Fruit fly (Drosophila melanogaster) whole organism, wandering third instar larva: ENCODE measurements around the gene ppk23.

Experiments used
- CG32264 ChIP-seq: fragments of 200-800 bp; sonication (Bioruptor generic); optimal IDR thresholded peaks from 2 replicates; lab custom pipeline; 2016; ENCODE audit warnings: missing biosample characterization, missing genetic modification characterization
- CG9705 ChIP-seq: fragments of 200-800 bp; sonication (Bioruptor generic); optimal IDR thresholded peaks from 2 replicates; lab custom pipeline; 2018; ENCODE audit warnings: missing biosample characterization, mild to moderate bottlenecking, missing genetic modification characterization
- CrebA ChIP-seq: fragments of 200-800 bp; sonication (Bioruptor generic); optimal IDR thresholded peaks from 2 replicates; lab custom pipeline; 2016; ENCODE audit warnings: missing biosample characterization, mild to moderate bottlenecking, missing genetic modification characterization, borderline replicate concordance
- Dfd ChIP-seq: fragments of >200 bp; optimal IDR thresholded peaks from 2 replicates; lab custom pipeline; 2017; ENCODE audit warnings: missing biosample characterization, missing genetic modification characterization
- GATAd ChIP-seq: sonication (Bioruptor generic); optimal IDR thresholded peaks from 2 replicates; lab custom pipeline; 2016; ENCODE audit warnings: missing biosample characterization, missing genetic modification characterization
- HLH106 ChIP-seq: fragments of 200-800 bp; optimal IDR thresholded peaks from 3 replicates; lab custom pipeline; 2019; ENCODE audit warnings: missing biosample characterization, mild to moderate bottlenecking, missing genetic modification characterization, moderate library complexity
- Hnf4 ChIP-seq: fragments of 200-800 bp; sonication (Bioruptor generic); optimal IDR thresholded peaks from 2 replicates; lab custom pipeline; 2016; ENCODE audit warnings: missing biosample characterization, mild to moderate bottlenecking, missing genetic modification characterization
- Hr78 ChIP-seq: fragments of >200 bp; optimal IDR thresholded peaks from 2 replicates; lab custom pipeline; 2017; ENCODE audit warnings: missing biosample characterization, missing genetic modification characterization
- Hr83 ChIP-seq: fragments of 200-300 bp; sonication (Bioruptor generic); optimal IDR thresholded peaks from 2 replicates; lab custom pipeline; 2016; ENCODE audit warnings: missing biosample characterization, mild to moderate bottlenecking, missing genetic modification characterization, moderate library complexity; ENCODE audit not compliant: poor library complexity, severe bottlenecking
- Jra ChIP-seq: sonication (Bioruptor generic); optimal IDR thresholded peaks from 2 replicates; lab custom pipeline; 2016; ENCODE audit warnings: missing biosample characterization, missing genetic modification characterization
- Mio ChIP-seq: sonication (Bioruptor generic); optimal IDR thresholded peaks from 2 replicates; lab custom pipeline; 2016; ENCODE audit warnings: missing biosample characterization, missing genetic modification characterization
- Myc ChIP-seq: fragments of >200 bp; optimal IDR thresholded peaks from 2 replicates; lab custom pipeline; 2017
- N ChIP-seq: fragments of >200 bp; optimal IDR thresholded peaks from 2 replicates; lab custom pipeline; 2018; ENCODE audit warnings: missing biosample characterization, missing external identifiers, missing genetic modification characterization
- OdsH ChIP-seq: fragments of 200-800 bp; sonication (Bioruptor generic); optimal IDR thresholded peaks from 2 replicates; lab custom pipeline; 2016; ENCODE audit warnings: missing biosample characterization, mild to moderate bottlenecking, missing genetic modification characterization
- Rel ChIP-seq, 2 experiments: fragments of 200-800 bp; sonication (Bioruptor generic) in 1 of 2; optimal IDR thresholded peaks; 2 replicates in 1 of 2; 3 replicates in 1 of 2; lab custom pipeline; 2016 to 2019; ENCODE audit warnings: mild to moderate bottlenecking in 2 of 2, missing biosample characterization in 2 of 2, missing genetic modification characterization in 2 of 2, moderate library complexity in 1 of 2
- Sp1 ChIP-seq: fragments of 200-800 bp; sonication (Bioruptor generic); optimal IDR thresholded peaks from 3 replicates; lab custom pipeline; 2019; ENCODE audit warnings: missing biosample characterization, mild to moderate bottlenecking, missing genetic modification characterization, moderate library complexity
- Vsx2 ChIP-seq: fragments of 200-300, 225-300 bp; sonication (Bioruptor generic); optimal IDR thresholded peaks from 2 replicates; lab custom pipeline; 2018; ENCODE audit warnings: missing biosample characterization, missing genetic modification characterization; ENCODE audit not compliant: partially characterized antibody
- br ChIP-seq: fragments of 200-800 bp; sonication (Bioruptor generic); optimal IDR thresholded peaks from 2 replicates; lab custom pipeline; 2016; ENCODE audit warnings: missing biosample characterization, missing genetic modification characterization
- brk ChIP-seq: fragments of 200-800 bp; sonication (Bioruptor generic); optimal IDR thresholded peaks from 2 replicates; lab custom pipeline; 2016; ENCODE audit warnings: missing biosample characterization, mild to moderate bottlenecking, missing genetic modification characterization
- dmrt93B ChIP-seq: fragments of 200-800 bp; sonication (Bioruptor generic); optimal IDR thresholded peaks from 2 replicates; lab custom pipeline; 2018; ENCODE audit warnings: missing biosample characterization, mild to moderate bottlenecking, missing genetic modification characterization
- dsf ChIP-seq: sonication (Bioruptor generic); optimal IDR thresholded peaks from 2 replicates; lab custom pipeline; 2016; ENCODE audit warnings: missing biosample characterization, missing genetic modification characterization, borderline replicate concordance
- ey ChIP-seq: fragments of 200-800 bp; sonication (Bioruptor generic); optimal IDR thresholded peaks from 2 replicates; lab custom pipeline; 2016; ENCODE audit warnings: missing biosample characterization, missing genetic modification characterization
- foxo ChIP-seq, 2 experiments: fragments of 200-800 bp; sonication (Bioruptor generic); optimal IDR thresholded peaks; 2 replicates in 1 of 2; 3 replicates in 1 of 2; lab custom pipeline; 2016 to 2017; ENCODE audit warnings: missing biosample characterization in 2 of 2, missing genetic modification characterization in 2 of 2
- fru ChIP-seq: fragments of 200-800 bp; sonication (Bioruptor generic); optimal IDR thresholded peaks from 3 replicates; lab custom pipeline; 2016; ENCODE audit warnings: missing biosample characterization, mild to moderate bottlenecking, missing genetic modification characterization
- h ChIP-seq: fragments of 200-800 bp; sonication (Bioruptor generic); optimal IDR thresholded peaks from 3 replicates; lab custom pipeline; 2016; ENCODE audit warnings: missing biosample characterization, mild to moderate bottlenecking, missing genetic modification characterization
- jim ChIP-seq: fragments of 175-275, 200-325 bp; sonication (Bioruptor generic); optimal IDR thresholded peaks from 2 replicates; lab custom pipeline; 2016; ENCODE audit warnings: missing biosample characterization, mild to moderate bottlenecking, missing genetic modification characterization
- lola ChIP-seq: fragments of >200 bp; optimal IDR thresholded peaks from 2 replicates; lab custom pipeline; 2017; ENCODE audit warnings: missing biosample characterization, missing genetic modification characterization
- pan ChIP-seq: fragments of >200 bp; optimal IDR thresholded peaks from 2 replicates; lab custom pipeline; 2017
- psq ChIP-seq: fragments of 200-800 bp; sonication (Bioruptor generic); optimal IDR thresholded peaks from 3 replicates; lab custom pipeline; 2017; ENCODE audit warnings: missing biosample characterization, mild to moderate bottlenecking, missing genetic modification characterization, moderate library complexity
- rgr ChIP-seq: fragments of 200-800 bp; sonication (Bioruptor generic); optimal IDR thresholded peaks from 3 replicates; lab custom pipeline; 2016; ENCODE audit warnings: missing biosample characterization, mild to moderate bottlenecking, missing genetic modification characterization
- sage ChIP-seq: fragments of 200-800 bp; sonication (Bioruptor generic); optimal IDR thresholded peaks from 2 replicates; lab custom pipeline; 2016; ENCODE audit warnings: missing biosample characterization, mild to moderate bottlenecking, missing genetic modification characterization
- tai ChIP-seq: sonication (Bioruptor generic); optimal IDR thresholded peaks from 2 replicates; lab custom pipeline; 2016; ENCODE audit warnings: missing biosample characterization, missing genetic modification characterization
- usp ChIP-seq: fragments of >200 bp; optimal IDR thresholded peaks from 2 replicates; lab custom pipeline; 2017; ENCODE audit warnings: missing biosample characterization, missing genetic modification characterization
- woc ChIP-seq: sonication (Bioruptor generic); optimal IDR thresholded peaks from 2 replicates; lab custom pipeline; 2016; ENCODE audit warnings: missing biosample characterization, mild to moderate bottlenecking, missing genetic modification characterization

ppk23 gene

dm6 chrX:17534321-17534720 lies 34.7 kb downstream of the ppk23 start:
- no peak for TF ChIP-seq HLH106
- TF ChIP-seq Dfd (GFP tag; lab: Kevin White, UChicago), result peak; percentile 99

DNA sequence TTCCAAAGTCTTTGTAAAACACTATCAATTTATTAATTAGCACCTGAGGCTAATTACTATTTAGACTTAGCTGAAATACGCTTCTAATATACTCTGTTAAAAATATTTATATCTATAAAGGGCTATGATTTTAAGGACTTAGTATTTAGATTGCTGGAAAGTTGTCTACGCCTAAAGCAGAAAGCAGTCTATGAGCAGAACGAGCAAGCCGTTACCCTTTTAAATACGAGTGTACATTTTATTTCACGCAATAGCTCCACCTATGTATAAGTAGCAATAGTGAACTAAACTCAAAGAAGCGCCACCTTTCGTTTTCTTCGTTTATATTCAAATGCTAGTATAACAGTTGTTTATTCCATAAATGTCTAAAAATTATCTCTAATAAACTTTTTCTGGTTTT lies 36.9 kb downstream of the ppk23 start:
- TF ChIP-seq OdsH (GFP tag; lab: Kevin White, UChicago) (no peak), Myc (peak; percentile 88), brk (GFP tag; lab: Kevin White, UChicago) (peak; percentile 70), fru (GFP tag; lab: Kevin White, UChicago) (no peak)

DNA sequence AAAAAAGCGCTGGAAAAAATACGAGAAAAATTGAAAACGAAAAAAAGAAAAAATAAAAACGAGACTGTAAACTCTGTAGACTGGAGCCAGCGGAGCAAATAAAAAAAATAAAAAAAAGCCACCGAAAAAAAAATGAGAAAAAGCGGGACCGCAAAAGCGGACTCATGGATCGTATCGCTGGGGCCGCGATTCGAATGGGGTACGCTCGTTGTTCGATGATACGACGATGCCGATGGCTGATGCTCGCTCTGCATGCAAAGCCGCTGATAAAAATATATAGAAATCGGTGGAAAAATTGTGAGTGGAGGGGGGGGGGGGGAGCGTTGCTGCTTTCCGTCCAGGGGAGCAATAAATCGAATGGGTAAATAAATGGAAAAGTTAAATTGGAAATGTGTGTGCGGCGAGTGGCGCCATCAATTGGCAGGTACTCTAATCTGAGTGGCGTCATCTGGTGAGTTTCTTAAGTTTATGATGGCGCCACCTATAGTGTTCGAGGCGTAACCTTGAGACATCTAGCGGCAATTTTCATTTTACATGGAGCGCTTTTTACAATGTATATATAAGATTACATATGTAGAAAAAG lies 37.4 kb downstream of the ppk23 start:
- no peak for TF ChIP-seq Mio (GFP tag; lab: Kevin White, UChicago)
- TF ChIP-seq Rel (GFP tag; optimal IDR thresholded peaks at IDR 0.05; lab: Kevin White, UChicago), result peak; percentile 93
- peak; percentile 79 for TF ChIP-seq Rel (tag; optimal IDR thresholded peaks at IDR 0.05; lab: Kevin White, UChicago)
- TF ChIP-seq lola, result no peak
- TF ChIP-seq psq, result peak; percentile 37
- peak; percentile 21 for TF ChIP-seq Hnf4 (GFP tag; lab: Kevin White, UChicago)
- no peak for TF ChIP-seq GATAd (GFP tag; lab: Kevin White, UChicago)
- peak; percentile 71 for TF ChIP-seq Hr83 (GFP tag; lab: Kevin White, UChicago)
- TF ChIP-seq usp, result no peak
- peak; percentile 3 for TF ChIP-seq h (GFP tag; lab: Kevin White, UChicago)
- peak; percentile 25 for TF ChIP-seq fru (GFP tag; lab: Kevin White, UChicago)
- no peak for TF ChIP-seq ey (GFP tag; lab: Kevin White, UChicago)
- TF ChIP-seq rgr (GFP tag; lab: Kevin White, UChicago), result peak; percentile 46
- TF ChIP-seq sage, result peak; percentile 83
- TF ChIP-seq Dfd (GFP tag; lab: Kevin White, UChicago), result no peak
- no peak for TF ChIP-seq Hr78 (GFP tag; lab: Kevin White, UChicago)
- TF ChIP-seq CG32264, result peak; percentile 75
- TF ChIP-seq foxo (GFP tag; optimal IDR thresholded peaks at IDR 0.05; lab: Kevin White, UChicago), result peak; percentile 78 to 82
- peak; percentile 97 for TF ChIP-seq Sp1
- TF ChIP-seq CG9705 (GFP tag; lab: Kevin White, UChicago), result peak; percentile 16
- peak; percentile 9 for TF ChIP-seq woc
- no peak for TF ChIP-seq tai (GFP tag; lab: Kevin White, UChicago)
- peak; percentile 96 for TF ChIP-seq CrebA
- no peak for TF ChIP-seq N (GFP tag; lab: Kevin White, UChicago)
- no peak for TF ChIP-seq dsf (GFP tag; lab: Kevin White, UChicago)
- peak; percentile 42 for TF ChIP-seq OdsH (GFP tag; lab: Kevin White, UChicago)
- TF ChIP-seq brk (GFP tag; lab: Kevin White, UChicago), result peak; percentile 50
- peak; percentile 44 for TF ChIP-seq HLH106
- peak; percentile 58 for TF ChIP-seq jim (GFP tag; lab: Kevin White, UChicago)
- peak; percentile 73 for TF ChIP-seq br (GFP tag; lab: Kevin White, UChicago)
- no peak for TF ChIP-seq Vsx2
- TF ChIP-seq dmrt93B (GFP tag; lab: Kevin White, UChicago), result peak; percentile 40
- peak; percentile 23 for TF ChIP-seq Jra

DNA sequence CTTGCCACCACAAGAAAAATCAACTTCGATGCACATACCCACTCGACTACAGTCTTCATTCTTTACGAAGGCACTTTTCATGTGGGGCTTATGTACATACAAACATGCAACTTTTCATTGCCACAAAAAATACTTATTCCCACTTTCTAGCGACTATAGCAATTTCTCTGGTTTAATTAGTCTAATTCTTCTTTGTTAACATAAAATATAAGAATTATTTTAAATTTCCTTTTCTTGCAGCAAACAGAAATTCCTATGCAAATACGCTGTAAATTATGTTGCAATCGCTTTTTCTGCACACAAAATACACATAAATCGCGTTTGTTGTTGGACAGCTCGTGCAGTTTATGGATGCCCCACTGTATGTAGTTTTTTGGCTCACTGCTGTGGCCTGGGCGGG lies 44.6 kb downstream of the ppk23 start:
- TF ChIP-seq pan (no peak), Myc (no peak), lola (no peak), HLH106 (no peak), Mio (GFP tag; lab: Kevin White, UChicago) (no peak), Hr78 (GFP tag; lab: Kevin White, UChicago) (no peak), br (GFP tag; lab: Kevin White, UChicago) (no peak), OdsH (GFP tag; lab: Kevin White, UChicago) (no peak), woc (no peak), ey (GFP tag; lab: Kevin White, UChicago) (no peak), jim (GFP tag; lab: Kevin White, UChicago) (no peak), Dfd (GFP tag; lab: Kevin White, UChicago) (no peak), h (GFP tag; lab: Kevin White, UChicago) (no peak), N (GFP tag; lab: Kevin White, UChicago) (no peak), foxo (GFP tag; optimal IDR thresholded peaks at IDR 0.05; lab: Kevin White, UChicago) (no peak)
